Worm (Caenorhabditis elegans): ENCODE results near the gene anoh-1.

ce11 chrIII:13275784-13276183, 29.4 kb downstream of the anoh-1 start:
- TF ChIP-seq mdl-1 (tag; optimal IDR thresholded peaks at IDR 0.05) (peak; percentile 27), elt-3 (tag; optimal IDR thresholded peaks at IDR 0.05) (no peak), unc-62 (GFP tag; optimal IDR thresholded peaks at IDR 0.05) (peak; percentile 50), ceh-9 (tag; optimal IDR thresholded peaks at IDR 0.05) (no peak)

All from whole organism, L3 larva.